Fruit fly (Drosophila melanogaster) whole organism, embryonic: ENCODE data around the gene Ythdc1.

Source experiments
- Blimp-1 ChIP-seq: fragments of 200-800 bp; sonication (Bioruptor generic); optimal IDR thresholded peaks from 3 replicates; lab custom pipeline; 2018; ENCODE audit warnings: missing biosample characterization, missing genetic modification characterization, mild to moderate bottlenecking, moderate library complexity, missing genetic modification reagents
- CG10462 ChIP-seq: fragments of 200-800 bp; sonication (Bioruptor generic); optimal IDR thresholded peaks from 2 replicates; lab custom pipeline; 2016; ENCODE audit warnings: missing biosample characterization, missing genetic modification characterization
- CG10543 ChIP-seq: fragments of 200-800 bp; sonication (Bioruptor generic); optimal IDR thresholded peaks from 3 replicates; lab custom pipeline; 2017; ENCODE audit warnings: missing biosample characterization, mild to moderate bottlenecking, missing genetic modification characterization, moderate library complexity
- CG11398 ChIP-seq: fragments of 200-800 bp; sonication (Bioruptor generic); optimal IDR thresholded peaks from 2 replicates; lab custom pipeline; 2016; ENCODE audit warnings: missing biosample characterization, missing genetic modification characterization
- CG12104 ChIP-seq: fragments of 200-800 bp; sonication (Bioruptor generic); optimal IDR thresholded peaks from 3 replicates; lab custom pipeline; 2016; ENCODE audit warnings: missing biosample characterization, missing genetic modification characterization
- CG12391 ChIP-seq: fragments of 200-800 bp; sonication (Bioruptor generic); optimal IDR thresholded peaks from 3 replicates; lab custom pipeline; 2018; ENCODE audit warnings: missing biosample characterization, mild to moderate bottlenecking, missing genetic modification characterization, moderate library complexity
- CG12942 ChIP-seq: fragments of 200-800 bp; sonication (Bioruptor generic); optimal IDR thresholded peaks from 3 replicates; lab custom pipeline; 2016; ENCODE audit warnings: missing biosample characterization, missing genetic modification characterization
- CG15011 ChIP-seq: fragments of 200-800 bp; sonication (Bioruptor generic); optimal IDR thresholded peaks from 3 replicates; lab custom pipeline; 2018; ENCODE audit warnings: missing biosample characterization, mild to moderate bottlenecking, missing genetic modification characterization
- CG15479 ChIP-seq: fragments of 200-800 bp; sonication (Bioruptor generic); optimal IDR thresholded peaks from 3 replicates; lab custom pipeline; 2019; ENCODE audit warnings: missing biosample characterization, mild to moderate bottlenecking, missing genetic modification characterization, moderate library complexity
- CG30431 ChIP-seq: fragments of 200-800 bp; sonication (Bioruptor generic); optimal IDR thresholded peaks from 2 replicates; lab custom pipeline; 2017; ENCODE audit warnings: missing biosample characterization, missing genetic modification characterization
- CG34422 ChIP-seq: fragments of 200-800 bp; sonication (Bioruptor generic); IDR thresholded peaks from 3 replicates; pipeline ENCODE4 v1.3.6; 2022; ENCODE audit warnings: missing biosample characterization, missing genetic modification characterization
- CG4820 ChIP-seq: fragments of 200-800 bp; sonication (Bioruptor generic); optimal IDR thresholded peaks from 3 replicates; lab custom pipeline; 2016; ENCODE audit warnings: missing biosample characterization, missing genetic modification characterization
- CG4854 ChIP-seq: fragments of 200-800 bp; sonication (Bioruptor generic); optimal IDR thresholded peaks from 2 replicates; lab custom pipeline; 2016; ENCODE audit warnings: missing biosample characterization, missing genetic modification characterization, inconsistent platforms
- CG6683 ChIP-seq: fragments of 200-800 bp; sonication (Bioruptor generic); optimal IDR thresholded peaks from 2 replicates; lab custom pipeline; 2017; ENCODE audit warnings: missing biosample characterization, mild to moderate bottlenecking, missing genetic modification characterization, missing genetic modification reagents
- CG7372 ChIP-seq: fragments of 200-800 bp; sonication (Bioruptor generic); IDR thresholded peaks from 2 replicates; pipeline ENCODE4 v1.3.6; 2022; ENCODE audit warnings: missing biosample characterization, missing genetic modification characterization
- CG7987 ChIP-seq: fragments of 200-800 bp; sonication (Bioruptor generic); optimal IDR thresholded peaks from 2 replicates; lab custom pipeline; 2018; ENCODE audit warnings: missing biosample characterization, mild to moderate bottlenecking, missing genetic modification characterization, moderate library complexity
- CG8924 ChIP-seq: fragments of 200-800 bp; optimal IDR thresholded peaks from 3 replicates; lab custom pipeline; 2019; ENCODE audit warnings: missing biosample characterization, mild to moderate bottlenecking, missing genetic modification characterization, moderate library complexity
- CoRest ChIP-seq: fragments of 200-800 bp; sonication (Bioruptor generic); optimal IDR thresholded peaks from 3 replicates; lab custom pipeline; 2018; ENCODE audit warnings: missing biosample characterization, mild to moderate bottlenecking, missing genetic modification characterization, moderate library complexity
- Dad ChIP-seq: fragments of 200-800 bp; sonication (Bioruptor generic); optimal IDR thresholded peaks from 3 replicates; lab custom pipeline; 2016; ENCODE audit warnings: missing biosample characterization, missing genetic modification characterization
- E2f1 ChIP-seq: fragments of 200-800 bp; sonication (Bioruptor generic); IDR thresholded peaks from 2 replicates; pipeline ENCODE4 v1.3.6; 2022; ENCODE audit warnings: missing biosample characterization, missing genetic modification characterization
- Eip74EF ChIP-seq, 2 experiments: fragments of 200-800 bp in 1 of 2; fragments of >200 bp in 1 of 2; sonication (Bioruptor generic) in 1 of 2; optimal IDR thresholded peaks; 2 replicates each; lab custom pipeline; 2017 to 2019; ENCODE audit warnings: missing biosample characterization in 2 of 2, missing genetic modification characterization in 2 of 2, mild to moderate bottlenecking in 1 of 2, moderate library complexity in 1 of 2
- HmgD ChIP-seq: fragments of 200-800 bp; sonication (Bioruptor generic); optimal IDR thresholded peaks from 3 replicates; lab custom pipeline; 2016; ENCODE audit warnings: missing biosample characterization, missing genetic modification characterization
- HmgZ ChIP-seq: fragments of 200-800 bp; sonication (Bioruptor generic); optimal IDR thresholded peaks from 2 replicates; lab custom pipeline; 2018; ENCODE audit warnings: missing biosample characterization, mild to moderate bottlenecking, missing genetic modification characterization
- Mes4 ChIP-seq: fragments of 200-800 bp; sonication (Bioruptor generic); optimal IDR thresholded peaks from 2 replicates; lab custom pipeline; 2016; ENCODE audit warnings: missing biosample characterization, missing genetic modification characterization
- Scr ChIP-seq: fragments of 200-800 bp; sonication (Bioruptor generic); IDR thresholded peaks from 2 replicates; pipeline ENCODE4 v1.3.6; 2022; ENCODE audit warnings: missing biosample characterization, missing genetic modification characterization; ENCODE audit not compliant: partially characterized antibody
- Sox100B ChIP-seq: fragments of 200-800 bp; sonication (Bioruptor generic); optimal IDR thresholded peaks from 3 replicates; lab custom pipeline; 2018; ENCODE audit warnings: missing biosample characterization, mild to moderate bottlenecking, missing genetic modification characterization
- Usf ChIP-seq: fragments of 200-800 bp; sonication (Bioruptor generic); optimal IDR thresholded peaks from 2 replicates; lab custom pipeline; 2017; ENCODE audit warnings: missing genotype, missing biosample characterization, missing genetic modification characterization
- Xbp1 ChIP-seq: fragments of 200-800 bp; sonication (Bioruptor generic); optimal IDR thresholded peaks from 3 replicates; lab custom pipeline; 2016; ENCODE audit warnings: missing biosample characterization, mild to moderate bottlenecking, missing genetic modification characterization
- ac ChIP-seq: fragments of 200-800 bp; sonication (Bioruptor generic); optimal IDR thresholded peaks from 3 replicates; lab custom pipeline; 2017; ENCODE audit warnings: missing biosample characterization, mild to moderate bottlenecking, missing genetic modification characterization
- bigmax ChIP-seq: fragments of 200-800 bp; sonication (Bioruptor generic); optimal IDR thresholded peaks from 2 replicates; lab custom pipeline; 2018; ENCODE audit warnings: missing biosample characterization, mild to moderate bottlenecking, missing genetic modification characterization
- br ChIP-seq: fragments of >200 bp; optimal IDR thresholded peaks from 2 replicates; lab custom pipeline; 2017
- ci ChIP-seq: fragments of 200-800 bp; sonication (Bioruptor generic); IDR thresholded peaks from 3 replicates; pipeline ENCODE4 v1.3.6; 2022; ENCODE audit warnings: missing biosample characterization, missing genetic modification characterization
- da ChIP-seq: fragments of 200-800 bp; sonication (Bioruptor generic); optimal IDR thresholded peaks from 2 replicates; lab custom pipeline; 2016; ENCODE audit warnings: missing biosample characterization, missing genetic modification characterization
- dpn ChIP-seq, 2 experiments: fragments of 200-800 bp; sonication (Bioruptor generic); optimal IDR thresholded peaks; 3 replicates each; lab custom pipeline; 2016; ENCODE audit warnings: missing biosample characterization in 2 of 2, missing genetic modification characterization in 2 of 2
- esg ChIP-seq: fragments of 200-800 bp; sonication (Bioruptor generic); conservative IDR thresholded peaks from 2 replicates; pipeline ENCODE4 v1.3.6; 2022; ENCODE audit warnings: missing biosample characterization, missing genetic modification characterization
- fu2 ChIP-seq: fragments of 200-800 bp; sonication (Bioruptor generic); optimal IDR thresholded peaks from 2 replicates; lab custom pipeline; 2016; ENCODE audit warnings: missing biosample characterization, missing genetic modification characterization
- grn ChIP-seq: fragments of 200-800 bp; sonication (Bioruptor generic); optimal IDR thresholded peaks from 3 replicates; lab custom pipeline; 2017; ENCODE audit warnings: missing biosample characterization, missing genetic modification characterization
- gro ChIP-seq: fragments of 200-800 bp; sonication (Bioruptor generic); optimal IDR thresholded peaks from 2 replicates; lab custom pipeline; 2016; ENCODE audit warnings: missing biosample characterization, missing genetic modification characterization
- inv ChIP-seq: fragments of 200-800 bp; sonication (Bioruptor generic); IDR thresholded peaks from 2 replicates; pipeline ENCODE4 v1.3.6; 2022; ENCODE audit warnings: missing biosample characterization, missing genetic modification characterization; ENCODE audit not compliant: partially characterized antibody
- ken ChIP-seq: fragments of 200-800 bp; sonication (Bioruptor generic); IDR thresholded peaks from 3 replicates; pipeline ENCODE4 v1.3.6; 2022; ENCODE audit warnings: missing biosample characterization, missing genetic modification characterization
- lab ChIP-seq: fragments of 200-800 bp; sonication (Bioruptor generic); optimal IDR thresholded peaks from 3 replicates; lab custom pipeline; 2017; ENCODE audit warnings: missing biosample characterization, missing genetic modification characterization, mild to moderate bottlenecking, moderate library complexity, missing genetic modification reagents
- lola ChIP-seq, 3 experiments: fragments of >200 bp in 2 of 3; fragments of 200-800 bp in 1 of 3; sonication (Bioruptor generic) in 1 of 3; optimal IDR thresholded peaks; 2 replicates each; lab custom pipeline; 2017 to 2019; ENCODE audit warnings: missing biosample characterization in 3 of 3, missing genetic modification characterization in 3 of 3, mild to moderate bottlenecking in 1 of 3, moderate library complexity in 1 of 3
- lov ChIP-seq, 2 experiments: fragments of 200-800 bp in 1 of 2; fragments of >200 bp in 1 of 2; sonication (Bioruptor generic) in 1 of 2; IDR thresholded peaks in 1 of 2; optimal IDR thresholded peaks in 1 of 2; 2 replicates in 1 of 2; 3 replicates in 1 of 2; pipeline versions ENCODE4 v1.3.6 to Lab custom; 2017 to 2022; ENCODE audit warnings: missing biosample characterization in 1 of 2, missing genetic modification characterization in 1 of 2
- otp ChIP-seq: fragments of 200-800 bp; sonication (Bioruptor generic); IDR thresholded peaks from 3 replicates; pipeline ENCODE4, ENCODE4 v1.3.6; 2022; ENCODE audit warnings: missing biosample characterization, missing genetic modification characterization
- pfk ChIP-seq: fragments of 200-800 bp; sonication (Bioruptor generic); optimal IDR thresholded peaks from 2 replicates; lab custom pipeline; 2018; ENCODE audit warnings: missing biosample characterization, mild to moderate bottlenecking, missing genetic modification characterization, moderate library complexity
- pros ChIP-seq: fragments of 200-800 bp; sonication (Bioruptor generic); optimal IDR thresholded peaks from 3 replicates; lab custom pipeline; 2019; ENCODE audit warnings: missing biosample characterization, mild to moderate bottlenecking, missing genetic modification characterization, moderate library complexity
- sim ChIP-seq: fragments of 200-800 bp; sonication (Bioruptor generic); IDR thresholded peaks from 2 replicates; pipeline ENCODE4 v1.3.6; 2022; ENCODE audit warnings: missing biosample characterization, missing genetic modification characterization
- sima ChIP-seq: fragments of 200-800 bp; sonication (Bioruptor generic); optimal IDR thresholded peaks from 2 replicates; lab custom pipeline; 2016; ENCODE audit warnings: missing biosample characterization, missing genetic modification characterization
- sisA ChIP-seq: fragments of 200-800 bp; sonication (Bioruptor generic); IDR thresholded peaks from 2 replicates; pipeline ENCODE4 v1.3.6; 2022; ENCODE audit warnings: missing biosample characterization, missing genetic modification characterization
- twi ChIP-seq: fragments of 200-800 bp; optimal IDR thresholded peaks from 2 replicates; lab custom pipeline; 2019; ENCODE audit warnings: missing biosample characterization, mild to moderate bottlenecking, missing genetic modification characterization, moderate library complexity

Ythdc1 gene

dm6 chr3L:3382489-3382879 is 8.5 kb upstream of the Ythdc1 start (continued):
- TF ChIP-seq Sox100B (GFP tag; lab: Kevin White, UChicago) = peak; percentile 74
- TF ChIP-seq da (GFP tag; lab: Kevin White, UChicago) = no peak
- TF ChIP-seq Usf (GFP tag; lab: Kevin White, UChicago) = peak; percentile 75
- peak; percentile 27 for TF ChIP-seq CG12104 (GFP tag; lab: Kevin White, UChicago)
- peak; percentile 80 for TF ChIP-seq esg (GFP tag; lab: Robert Waterston, UW)
- TF ChIP-seq CG12391 = peak; percentile 90
- no peak for TF ChIP-seq bigmax (GFP tag; lab: Kevin White, UChicago)
- TF ChIP-seq CG4820 (GFP tag; lab: Kevin White, UChicago) = peak; percentile 82
- TF ChIP-seq ken (GFP tag; lab: Robert Waterston, UW) = peak; percentile 83
- peak; percentile 78 for TF ChIP-seq CG10462 (GFP tag; lab: Kevin White, UChicago)
- TF ChIP-seq CG12942 (GFP tag; lab: Kevin White, UChicago) = peak; percentile 71
- TF ChIP-seq pfk (GFP tag; lab: Kevin White, UChicago) = no peak
- TF ChIP-seq CG15011 = peak; percentile 73
- TF ChIP-seq Dad (GFP tag; lab: Kevin White, UChicago) = peak; percentile 76
- TF ChIP-seq CG11398 (GFP tag; lab: Kevin White, UChicago) = peak; percentile 70
- TF ChIP-seq fu2 (GFP tag; lab: Kevin White, UChicago) = peak; percentile 28
- TF ChIP-seq CG6683 (GFP tag; lab: Kevin White, UChicago) = peak; percentile 59
- TF ChIP-seq lab (GFP tag; lab: Kevin White, UChicago) = peak; percentile 92
- TF ChIP-seq dpn (GFP tag; optimal IDR thresholded peaks at IDR 0.05; lab: Kevin White, UChicago) = peak; percentile 76 to 80
- peak; percentile 11 for TF ChIP-seq grn (GFP tag; lab: Kevin White, UChicago)
- TF ChIP-seq CG7372 (GFP tag; lab: Robert Waterston, UW) = peak; percentile 74
- peak in 1 of 2 experiments; percentile 75 for TF ChIP-seq Eip74EF (GFP tag; optimal IDR thresholded peaks at IDR 0.05; lab: Kevin White, UChicago)
- TF ChIP-seq CG15479 = no peak
- TF ChIP-seq twi (tag; lab: Kevin White, UChicago) = peak; percentile 71
- TF ChIP-seq inv = no peak
- peak; percentile 81 for TF ChIP-seq sisA
- peak; percentile 86 for TF ChIP-seq CG4854 (GFP tag; lab: Kevin White, UChicago)
- TF ChIP-seq HmgD (GFP tag; lab: Kevin White, UChicago) = peak; percentile 32
- peak; percentile 85 for TF ChIP-seq Xbp1
- TF ChIP-seq E2f1 (GFP tag; lab: Robert Waterston, UW) = peak; percentile 78
- TF ChIP-seq lov (optimal IDR thresholded peaks at IDR 0.05; lab: Kevin White, UChicago) = no peak
- peak; percentile 83 for TF ChIP-seq lov (GFP tag; IDR thresholded peaks at IDR 0.05; lab: Robert Waterston, UW)
- peak in 1 of 3 experiments; percentile 90 for TF ChIP-seq lola (GFP tag; optimal IDR thresholded peaks at IDR 0.05; lab: Kevin White, UChicago)
- peak; percentile 59 for TF ChIP-seq Mes4 (GFP tag; lab: Kevin White, UChicago)
- peak; percentile 85 for TF ChIP-seq gro
- peak; percentile 87 for TF ChIP-seq ci (GFP tag; lab: Robert Waterston, UW)
- no peak for TF ChIP-seq br (lab: Kevin White, UChicago)
- peak; percentile 51 for TF ChIP-seq CG10543 (GFP tag; lab: Kevin White, UChicago)
- peak; percentile 87 for TF ChIP-seq otp (GFP tag; lab: Robert Waterston, UW)
- peak; percentile 62 for TF ChIP-seq CG7987 (GFP tag; lab: Kevin White, UChicago)
- peak; percentile 45 for TF ChIP-seq ac (GFP tag; lab: Kevin White, UChicago)
- TF ChIP-seq CG30431 (GFP tag; lab: Kevin White, UChicago) = peak; percentile 61
- peak; percentile 89 for TF ChIP-seq HmgZ (tag; lab: Kevin White, UChicago)
- TF ChIP-seq Blimp-1 (GFP tag; lab: Kevin White, UChicago) = peak; percentile 81
- TF ChIP-seq CG34422 (GFP tag; lab: Robert Waterston, UW) = peak; percentile 86
- no peak for TF ChIP-seq pros
- TF ChIP-seq sima (GFP tag; lab: Kevin White, UChicago) = peak; percentile 66
- TF ChIP-seq CG8924 (tag; lab: Kevin White, UChicago) = peak; percentile 89
- TF ChIP-seq Scr (GFP tag; lab: Robert Waterston, UW) = no peak
- peak; percentile 89 for TF ChIP-seq CoRest (tag; lab: Kevin White, UChicago)
- peak; percentile 75; the same call in 1 of the 2 replicates for TF ChIP-seq sim (GFP tag; lab: Robert Waterston, UW)
